Fruit fly (Drosophila melanogaster) whole organism, embryonic: ENCODE data around the gene Ids.

ENCODE experiments used
- Blimp-1 ChIP-seq: fragments of 200-800 bp; sonication (Bioruptor generic); optimal IDR thresholded peaks from 3 replicates; lab custom pipeline; 2018; ENCODE audit warnings: missing biosample characterization, missing genetic modification characterization, mild to moderate bottlenecking, moderate library complexity, missing genetic modification reagents
- CG10209 ChIP-seq: fragments of 200-800 bp; sonication (Bioruptor generic); optimal IDR thresholded peaks from 3 replicates; lab custom pipeline; 2017; ENCODE audit warnings: missing biosample characterization, mild to moderate bottlenecking, missing genetic modification characterization, missing genetic modification reagents
- CG11695 ChIP-seq: fragments of 200-800 bp; sonication (Bioruptor generic); IDR thresholded peaks from 3 replicates; pipeline ENCODE4 v1.3.6; 2022; ENCODE audit warnings: missing biosample characterization, missing genetic modification characterization
- CG11723 ChIP-seq: fragments of 200-800 bp; sonication (Bioruptor generic); optimal IDR thresholded peaks from 2 replicates; lab custom pipeline; 2017; ENCODE audit warnings: missing biosample characterization, mild to moderate bottlenecking, missing genetic modification characterization
- CG12071 ChIP-seq: fragments of 200-800 bp; sonication (Bioruptor generic); optimal IDR thresholded peaks from 3 replicates; lab custom pipeline; 2018; ENCODE audit warnings: missing biosample characterization, mild to moderate bottlenecking, missing genetic modification characterization
- CG12391 ChIP-seq: fragments of 200-800 bp; sonication (Bioruptor generic); optimal IDR thresholded peaks from 3 replicates; lab custom pipeline; 2018; ENCODE audit warnings: missing biosample characterization, mild to moderate bottlenecking, missing genetic modification characterization, moderate library complexity
- CG14965 ChIP-seq: fragments of 200-800 bp; sonication (Bioruptor generic); optimal IDR thresholded peaks from 2 replicates; lab custom pipeline; 2016; ENCODE audit warnings: missing biosample characterization, missing genetic modification characterization, borderline replicate concordance
- CG1603 ChIP-seq: fragments of 200-800 bp; sonication (Bioruptor generic); optimal IDR thresholded peaks from 2 replicates; lab custom pipeline; 2019; ENCODE audit warnings: missing biosample characterization, mild to moderate bottlenecking, missing genetic modification characterization, moderate library complexity
- CG1647 ChIP-seq: fragments of 200-800 bp; sonication (Bioruptor generic); optimal IDR thresholded peaks from 3 replicates; lab custom pipeline; 2016; ENCODE audit warnings: missing biosample characterization, missing genetic modification characterization
- CG16815 ChIP-seq: fragments of 200-800 bp; sonication (Bioruptor generic); optimal IDR thresholded peaks from 3 replicates; lab custom pipeline; 2017; ENCODE audit warnings: missing biosample characterization, mild to moderate bottlenecking, missing genetic modification characterization
- CG2199 ChIP-seq: fragments of 200-800 bp; sonication (Bioruptor generic); IDR thresholded peaks from 3 replicates; pipeline ENCODE4 v1.3.6; 2022; ENCODE audit warnings: missing biosample characterization, missing genetic modification characterization
- CG32532 ChIP-seq: fragments of 200-800 bp; sonication (Bioruptor generic); IDR thresholded peaks from 2 replicates; pipeline ENCODE4 v1.3.6; 2022; ENCODE audit warnings: missing biosample characterization, missing genetic modification characterization
- CG34422 ChIP-seq: fragments of 200-800 bp; sonication (Bioruptor generic); IDR thresholded peaks from 3 replicates; pipeline ENCODE4 v1.3.6; 2022; ENCODE audit warnings: missing biosample characterization, missing genetic modification characterization
- CG6683 ChIP-seq: fragments of 200-800 bp; sonication (Bioruptor generic); optimal IDR thresholded peaks from 2 replicates; lab custom pipeline; 2017; ENCODE audit warnings: missing biosample characterization, mild to moderate bottlenecking, missing genetic modification characterization, missing genetic modification reagents
- CG6791 ChIP-seq: fragments of 200-800 bp; sonication (Bioruptor generic); IDR thresholded peaks from 3 replicates; pipeline ENCODE4 v1.3.6; 2022; ENCODE audit warnings: missing biosample characterization, missing genetic modification characterization; ENCODE audit not compliant: partially characterized antibody
- CG7987 ChIP-seq: fragments of 200-800 bp; sonication (Bioruptor generic); optimal IDR thresholded peaks from 2 replicates; lab custom pipeline; 2018; ENCODE audit warnings: missing biosample characterization, mild to moderate bottlenecking, missing genetic modification characterization, moderate library complexity
- CG8290 ChIP-seq, 3 experiments: fragments of 200-800 bp; sonication (Bioruptor generic); optimal IDR thresholded peaks; 2 replicates each; lab custom pipeline; 2016 to 2019; ENCODE audit warnings: missing biosample characterization in 3 of 3, missing genetic modification characterization in 3 of 3, mild to moderate bottlenecking in 2 of 3, moderate library complexity in 1 of 3
- CG8924 ChIP-seq: fragments of 200-800 bp; optimal IDR thresholded peaks from 3 replicates; lab custom pipeline; 2019; ENCODE audit warnings: missing biosample characterization, mild to moderate bottlenecking, missing genetic modification characterization, moderate library complexity
- Dbx ChIP-seq: fragments of 200-800 bp; sonication (Bioruptor generic); IDR thresholded peaks from 3 replicates; pipeline ENCODE4 v1.3.6; 2022; ENCODE audit warnings: missing biosample characterization, missing genetic modification characterization
- Fer2 ChIP-seq: fragments of 200-800 bp; sonication (Bioruptor generic); optimal IDR thresholded peaks from 2 replicates; lab custom pipeline; 2018; ENCODE audit warnings: missing biosample characterization, mild to moderate bottlenecking, missing genetic modification characterization, moderate library complexity
- Hmr ChIP-seq: fragments of 200-800 bp; sonication (Bioruptor generic); optimal IDR thresholded peaks from 3 replicates; lab custom pipeline; 2017; ENCODE audit warnings: mild to moderate bottlenecking, missing biosample characterization, missing genetic modification reagents, missing genetic modification characterization
- MTF-1 ChIP-seq: fragments of 200-800 bp; sonication (Bioruptor generic); optimal IDR thresholded peaks from 2 replicates; lab custom pipeline; 2018; ENCODE audit warnings: missing biosample characterization, mild to moderate bottlenecking, missing genetic modification characterization, borderline replicate concordance
- Med ChIP-seq: fragments of 200-800 bp; sonication (Bioruptor generic); peaks from one replicate; lab custom pipeline; 2016; ENCODE audit warnings: missing biosample characterization, missing genetic modification characterization, mild to moderate bottlenecking, inconsistent platforms, moderate library complexity
- PHDP ChIP-seq: fragments of 200-800 bp; sonication (Bioruptor generic); optimal IDR thresholded peaks from 3 replicates; lab custom pipeline; 2018; ENCODE audit warnings: missing biosample characterization, mild to moderate bottlenecking, missing genetic modification characterization, moderate library complexity
- Side ChIP-seq: fragments of 200-800 bp; sonication (Bioruptor generic); optimal IDR thresholded peaks from 2 replicates; lab custom pipeline; 2016; ENCODE audit warnings: missing biosample characterization, missing genetic modification characterization
- Sry-δ ChIP-seq: fragments of 200-800 bp; sonication (Bioruptor generic); optimal IDR thresholded peaks from 2 replicates; lab custom pipeline; 2016; ENCODE audit warnings: missing biosample characterization, missing genetic modification characterization
- amos ChIP-seq: fragments of 200-800 bp; sonication (Bioruptor generic); IDR thresholded peaks from 2 replicates; pipeline ENCODE4 v1.3.6; 2022; ENCODE audit warnings: missing biosample characterization, missing genetic modification characterization; ENCODE audit not compliant: partially characterized antibody
- ara ChIP-seq: fragments of 200-800 bp; sonication (Bioruptor generic); IDR thresholded peaks from 2 replicates; pipeline ENCODE4 v1.3.6; 2022; ENCODE audit warnings: missing biosample characterization, missing genetic modification characterization
- ato ChIP-seq: fragments of 200-800 bp; sonication (Bioruptor generic); IDR thresholded peaks from 2 replicates; pipeline ENCODE4 v1.3.6; 2022; ENCODE audit warnings: missing biosample characterization, missing genetic modification characterization; ENCODE audit not compliant: partially characterized antibody
- bbx ChIP-seq: fragments of 200-800 bp; sonication (Bioruptor generic); IDR thresholded peaks from 2 replicates; pipeline ENCODE4 v1.3.6; 2022; ENCODE audit warnings: missing biosample characterization, missing genetic modification characterization; ENCODE audit not compliant: partially characterized antibody
- cg ChIP-seq: fragments of 200-800 bp; sonication (Bioruptor generic); optimal IDR thresholded peaks from 3 replicates; lab custom pipeline; 2019; ENCODE audit warnings: missing biosample characterization, mild to moderate bottlenecking, missing genetic modification characterization, moderate library complexity
- fd102C ChIP-seq: fragments of 200-800 bp; sonication (Bioruptor generic); optimal IDR thresholded peaks from 2 replicates; lab custom pipeline; 2018; ENCODE audit warnings: missing biosample characterization, mild to moderate bottlenecking, missing genetic modification characterization, moderate library complexity
- gcm ChIP-seq: fragments of 200-800 bp; sonication (Bioruptor generic); optimal IDR thresholded peaks from 2 replicates; lab custom pipeline; 2019; ENCODE audit warnings: missing biosample characterization, mild to moderate bottlenecking, missing genetic modification characterization, moderate library complexity
- her ChIP-seq: fragments of 200-800 bp; sonication (Bioruptor generic); optimal IDR thresholded peaks from 2 replicates; lab custom pipeline; 2016; ENCODE audit warnings: missing biosample characterization, missing genetic modification characterization
- hkb ChIP-seq, 2 experiments: fragments of 200-800 bp in 1 of 2; fragments of >200 bp in 1 of 2; sonication (Bioruptor generic) in 1 of 2; IDR thresholded peaks in 1 of 2; optimal IDR thresholded peaks in 1 of 2; 2 replicates each; pipeline versions ENCODE4 v1.3.6 to Lab custom; 2017 to 2022; ENCODE audit warnings: missing biosample characterization in 1 of 2, missing genetic modification characterization in 1 of 2
- hth ChIP-seq: fragments of >200 bp; optimal IDR thresholded peaks from 2 replicates; lab custom pipeline; 2017; ENCODE audit warnings: inconsistent platforms
- kah ChIP-seq: fragments of 200-800 bp; sonication (Bioruptor generic); optimal IDR thresholded peaks from 2 replicates; lab custom pipeline; 2018; ENCODE audit warnings: missing biosample characterization, mild to moderate bottlenecking, missing genetic modification characterization
- knrl ChIP-seq: fragments of 200-800 bp; sonication (Bioruptor generic); IDR thresholded peaks from 3 replicates; pipeline ENCODE4 v1.3.6; 2022; ENCODE audit warnings: missing biosample characterization, missing genetic modification characterization; ENCODE audit not compliant: partially characterized antibody
- lbe ChIP-seq: fragments of 200-800 bp; sonication (Bioruptor generic); optimal IDR thresholded peaks from 2 replicates; lab custom pipeline; 2016; ENCODE audit warnings: missing biosample characterization, mild to moderate bottlenecking, missing genetic modification characterization
- mirr ChIP-seq: fragments of 200-800 bp; sonication (Bioruptor generic); optimal IDR thresholded peaks from 3 replicates; lab custom pipeline; 2018; ENCODE audit warnings: missing biosample characterization, mild to moderate bottlenecking, missing genetic modification characterization
- mld ChIP-seq: fragments of 200-800 bp; sonication (Bioruptor generic); IDR thresholded peaks from 3 replicates; pipeline ENCODE4 v1.3.6; 2022; ENCODE audit warnings: missing biosample characterization, missing genetic modification characterization; ENCODE audit not compliant: partially characterized antibody
- nerfin-1 ChIP-seq: fragments of 200-800 bp; sonication (Bioruptor generic); optimal IDR thresholded peaks from 3 replicates; lab custom pipeline; 2019; ENCODE audit warnings: missing biosample characterization, mild to moderate bottlenecking, missing genetic modification characterization, moderate library complexity
- peb ChIP-seq: fragments of 200-800 bp; sonication (Bioruptor generic); IDR thresholded peaks from 2 replicates; pipeline ENCODE4 v1.3.6; 2022; ENCODE audit warnings: missing biosample characterization, missing genetic modification characterization
- pum ChIP-seq: fragments of 200-800 bp; sonication (Bioruptor generic); optimal IDR thresholded peaks from 2 replicates; lab custom pipeline; 2016; ENCODE audit warnings: missing biosample characterization, missing genetic modification characterization
- salm ChIP-seq: fragments of 200-800 bp; sonication (Bioruptor generic); optimal IDR thresholded peaks from 2 replicates; lab custom pipeline; 2018; ENCODE audit warnings: missing biosample characterization, mild to moderate bottlenecking, missing genetic modification characterization
- sisA ChIP-seq: fragments of 200-800 bp; sonication (Bioruptor generic); IDR thresholded peaks from 2 replicates; pipeline ENCODE4 v1.3.6; 2022; ENCODE audit warnings: missing biosample characterization, missing genetic modification characterization
- sob ChIP-seq: fragments of 200-800 bp; sonication (Bioruptor generic); IDR thresholded peaks from 2 replicates; pipeline ENCODE4 v1.3.6; 2022; ENCODE audit warnings: missing biosample characterization, missing genetic modification characterization
- stwl ChIP-seq: fragments of 200-800 bp; sonication (Bioruptor generic); optimal IDR thresholded peaks from 3 replicates; lab custom pipeline; 2018; ENCODE audit warnings: missing biosample characterization, mild to moderate bottlenecking, missing genetic modification characterization, moderate library complexity

Ids gene

DNA sequence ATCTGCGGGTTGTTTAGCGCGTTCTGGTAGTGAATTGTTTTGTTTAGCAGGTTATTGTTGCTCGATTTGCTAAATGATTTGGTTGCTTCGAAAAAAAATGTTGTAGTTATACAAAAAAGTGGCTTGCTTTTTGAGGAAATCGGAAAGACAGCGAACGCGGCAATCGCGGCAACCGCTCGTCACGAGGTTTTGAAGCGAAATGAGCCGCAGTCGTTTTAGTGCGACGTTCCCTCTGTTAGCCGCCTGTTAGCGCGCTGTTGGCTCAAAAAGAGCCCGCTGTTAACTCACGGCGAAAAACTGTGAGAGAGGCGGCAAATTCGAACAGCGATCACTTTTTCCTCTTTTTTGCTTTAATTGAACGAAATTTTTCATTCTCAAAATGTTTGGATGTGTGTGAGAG is 39.7 kb downstream of the Ids start (continued):
- no peak for TF ChIP-seq hkb (optimal IDR thresholded peaks at IDR 0.05; lab: Kevin White, UChicago)
- TF ChIP-seq hkb (GFP tag; IDR thresholded peaks at IDR 0.05; lab: Robert Waterston, UW): peak; percentile 37; the same call in 1 of the 2 replicates
- TF ChIP-seq PHDP: peak; percentile 7
- 0 out of 2 replicates have a peak, but pooled peaks have one; percentile 50 for TF ChIP-seq sob
- TF ChIP-seq CG32532 (GFP tag; lab: Robert Waterston, UW): no peak
- peak; percentile 21; the same call in 1 of the 3 replicates for TF ChIP-seq CG34422 (GFP tag; lab: Robert Waterston, UW)
- TF ChIP-seq CG8924 (tag; lab: Kevin White, UChicago): peak; percentile 26
- no peak for TF ChIP-seq CG1647
- TF ChIP-seq CG7987 (GFP tag; lab: Kevin White, UChicago): peak; percentile 48
- TF ChIP-seq CG11723 (GFP tag; lab: Kevin White, UChicago): no peak
- TF ChIP-seq CG1603 (tag; lab: Kevin White, UChicago): no peak
- TF ChIP-seq salm: no peak
- TF ChIP-seq CG6791 (GFP tag; lab: Robert Waterston, UW): peak; percentile 54; the same call in 2 of the 3 replicates
- TF ChIP-seq nerfin-1 (tag; lab: Kevin White, UChicago): no peak
- no peak for TF ChIP-seq lbe (GFP tag; lab: Kevin White, UChicago)
- no peak for TF ChIP-seq Sry-δ (GFP tag; lab: Kevin White, UChicago)
- TF ChIP-seq gcm (GFP tag; lab: Kevin White, UChicago): no peak
- no peak for TF ChIP-seq mld (GFP tag; lab: Robert Waterston, UW)
- TF ChIP-seq stwl (tag; lab: Kevin White, UChicago): peak; percentile 10
- TF ChIP-seq Hmr (GFP tag; lab: Kevin White, UChicago): no peak
- no peak for TF ChIP-seq CG11695 (GFP tag; lab: Robert Waterston, UW)
- TF ChIP-seq knrl (GFP tag; lab: Robert Waterston, UW): no peak
- TF ChIP-seq Dbx (GFP tag; lab: Robert Waterston, UW): 0 out of 3 replicates have a peak, but pooled peaks have one; percentile 32
- no peak for TF ChIP-seq pum (GFP tag; lab: Kevin White, UChicago)
- TF ChIP-seq Fer2 (tag; lab: Kevin White, UChicago): no peak
- peak; percentile 31; the same call in 1 of the 2 replicates for TF ChIP-seq amos (GFP tag; lab: Robert Waterston, UW)
- TF ChIP-seq ara (GFP tag; lab: Robert Waterston, UW): no peak
- peak; percentile 97 for TF ChIP-seq her (GFP tag; lab: Kevin White, UChicago)
- peak; percentile 52 for TF ChIP-seq bbx (GFP tag; lab: Robert Waterston, UW)
- no peak for TF ChIP-seq hth (lab: Kevin White, UChicago)
- no peak for TF ChIP-seq fd102C (GFP tag; lab: Kevin White, UChicago)
- no peak for TF ChIP-seq CG16815 (GFP tag; lab: Kevin White, UChicago)
- TF ChIP-seq CG12071 (GFP tag; lab: Kevin White, UChicago): peak; percentile 18
- TF ChIP-seq Blimp-1 (GFP tag; lab: Kevin White, UChicago): no peak
- no peak for TF ChIP-seq CG14965
- 0 out of 2 replicates have a peak, but pooled peaks have one; percentile 8 for TF ChIP-seq ato (GFP tag; lab: Robert Waterston, UW)
- no peak for TF ChIP-seq CG8290 (GFP tag; optimal IDR thresholded peaks at IDR 0.05; lab: Kevin White, UChicago)
- peak in 1 of 2 experiments; percentile 61 for TF ChIP-seq CG8290 (tag; optimal IDR thresholded peaks at IDR 0.05; lab: Kevin White, UChicago)
- peak; percentile 57 for TF ChIP-seq MTF-1 (GFP tag; lab: Kevin White, UChicago)
- TF ChIP-seq sisA (GFP tag; lab: Robert Waterston, UW): no peak
- no peak for TF ChIP-seq Side (GFP tag; lab: Kevin White, UChicago)
- TF ChIP-seq cg (GFP tag; lab: Kevin White, UChicago): no peak
- no peak for TF ChIP-seq peb (GFP tag; lab: Robert Waterston, UW)
- TF ChIP-seq CG10209: no peak
- TF ChIP-seq Med (GFP tag; lab: Kevin White, UChicago): peak; percentile 87
- peak; percentile 10 for TF ChIP-seq kah (GFP tag; lab: Kevin White, UChicago)
- TF ChIP-seq CG12391 (tag; lab: Kevin White, UChicago): no peak
- no peak for TF ChIP-seq CG6683 (GFP tag; lab: Kevin White, UChicago)
- peak; percentile 58; the same call in 1 of the 3 replicates for TF ChIP-seq CG2199
- no peak for TF ChIP-seq mirr (GFP tag; lab: Kevin White, UChicago)
